Fruit fly (Drosophila melanogaster) whole organism, prepupa: Measurements from ENCODE around the gene Ssadh.

Experiments
- Blimp-1 ChIP-seq: fragments of 200-800 bp; sonication (Bioruptor generic); optimal IDR thresholded peaks from 3 replicates; lab custom pipeline; 2017; ENCODE audit warnings: missing biosample characterization, missing genetic modification characterization, mild to moderate bottlenecking, moderate library complexity, missing genetic modification reagents
- CG10631 ChIP-seq: fragments of 200-800 bp; sonication (Bioruptor generic); optimal IDR thresholded peaks from 2 replicates; lab custom pipeline; 2016; ENCODE audit warnings: missing biosample characterization, missing genetic modification characterization
- CG11294 ChIP-seq: fragments of 200-800 bp; sonication (Bioruptor generic); IDR thresholded peaks from 2 replicates; pipeline ENCODE4 v1.3.6; 2022; ENCODE audit warnings: missing biosample characterization, missing genetic modification characterization
- CG11762 ChIP-seq: fragments of 200-800 bp; sonication (Bioruptor generic); optimal IDR thresholded peaks from 3 replicates; lab custom pipeline; 2016; ENCODE audit warnings: missing biosample characterization, missing genetic modification characterization; ENCODE audit not compliant: insufficient read depth
- CG11902 ChIP-seq: fragments of 200-800 bp; sonication (Bioruptor generic); optimal IDR thresholded peaks from 3 replicates; lab custom pipeline; 2016; ENCODE audit warnings: missing biosample characterization, missing genetic modification characterization
- CG16779 ChIP-seq: fragments of 200-800 bp; sonication (Bioruptor generic); optimal IDR thresholded peaks from 3 replicates; lab custom pipeline; 2017; ENCODE audit warnings: missing biosample characterization, mild to moderate bottlenecking, missing genetic modification characterization
- CG3032 ChIP-seq: fragments of 200-800 bp; optimal IDR thresholded peaks from 2 replicates; lab custom pipeline; 2019; ENCODE audit warnings: missing biosample characterization, mild to moderate bottlenecking, missing genetic modification characterization, moderate library complexity
- CG32006 ChIP-seq: fragments of 200-800 bp; sonication (Bioruptor generic); optimal IDR thresholded peaks from 3 replicates; lab custom pipeline; 2017; ENCODE audit warnings: missing biosample characterization, mild to moderate bottlenecking, missing genetic modification characterization
- CG34406 ChIP-seq: fragments of 200-800 bp; sonication (Bioruptor generic); optimal IDR thresholded peaks from 3 replicates; lab custom pipeline; 2016; ENCODE audit warnings: missing biosample characterization, missing genetic modification characterization
- CG4318 ChIP-seq: fragments of 200-800 bp; sonication (Bioruptor generic); optimal IDR thresholded peaks from 3 replicates; lab custom pipeline; 2017; ENCODE audit warnings: missing biosample characterization, mild to moderate bottlenecking, missing genetic modification characterization
- CG6163 ChIP-seq: fragments of 200-800 bp; sonication (Bioruptor generic); IDR thresholded peaks from 3 replicates; pipeline ENCODE4 v1.3.6; 2022; ENCODE audit warnings: missing biosample characterization, missing genetic modification characterization
- CG6276 ChIP-seq: fragments of 200-800 bp; sonication (Bioruptor generic); optimal IDR thresholded peaks from 2 replicates; lab custom pipeline; 2017; ENCODE audit warnings: missing biosample characterization, mild to moderate bottlenecking, missing genetic modification characterization
- CG6792 ChIP-seq: fragments of 200-800 bp; sonication (Bioruptor generic); optimal IDR thresholded peaks from 3 replicates; lab custom pipeline; 2016; ENCODE audit warnings: missing biosample characterization, missing genetic modification characterization
- CG7368 ChIP-seq: fragments of 200-800 bp; sonication (Bioruptor generic); optimal IDR thresholded peaks from 3 replicates; lab custom pipeline; 2016; ENCODE audit warnings: missing biosample characterization, missing genetic modification characterization
- CG8119 ChIP-seq: fragments of 200-800 bp; sonication (Bioruptor generic); IDR thresholded peaks from 3 replicates; pipeline ENCODE4 v1.3.6; 2022; ENCODE audit warnings: missing biosample characterization, missing genetic modification characterization
- CG8319 ChIP-seq: fragments of 200-800 bp; sonication (Bioruptor generic); optimal IDR thresholded peaks from 3 replicates; lab custom pipeline; 2016; ENCODE audit warnings: missing biosample characterization, missing genetic modification characterization
- CG8632 ChIP-seq: fragments of 200-800 bp; sonication (Bioruptor generic); optimal IDR thresholded peaks from 3 replicates; lab custom pipeline; 2016; ENCODE audit warnings: missing biosample characterization, missing genetic modification characterization
- CG9139 ChIP-seq: fragments of 200-800 bp; sonication (Bioruptor generic); optimal IDR thresholded peaks from 3 replicates; lab custom pipeline; 2017; ENCODE audit warnings: missing biosample characterization, mild to moderate bottlenecking, missing genetic modification characterization
- Eip75B ChIP-seq: fragments of 200-800 bp; sonication (Bioruptor generic); optimal IDR thresholded peaks from 3 replicates; lab custom pipeline; 2016; ENCODE audit warnings: missing biosample characterization, missing genetic modification characterization
- Ets96B ChIP-seq: fragments of 200-800 bp; optimal IDR thresholded peaks from 2 replicates; lab custom pipeline; 2019; ENCODE audit warnings: missing biosample characterization, mild to moderate bottlenecking, missing genetic modification characterization, moderate library complexity
- Gug ChIP-seq: fragments of 200-800 bp; sonication (Bioruptor generic); IDR thresholded peaks from 2 replicates; pipeline ENCODE4 v1.3.6; 2022; ENCODE audit warnings: missing biosample characterization, missing genetic modification characterization
- Hr39 ChIP-seq: fragments of 200-800 bp; sonication (Bioruptor generic); optimal IDR thresholded peaks from 2 replicates; lab custom pipeline; 2016; ENCODE audit warnings: missing biosample characterization, missing genetic modification characterization
- Hr4 ChIP-seq: fragments of 200-800 bp; sonication (Bioruptor generic); optimal IDR thresholded peaks from 3 replicates; lab custom pipeline; 2016; ENCODE audit warnings: missing biosample characterization, missing genetic modification characterization
- Lpt ChIP-seq: fragments of 200-800 bp; sonication (Bioruptor generic); optimal IDR thresholded peaks from 3 replicates; lab custom pipeline; 2016; ENCODE audit warnings: missing biosample characterization, missing genetic modification characterization
- Met ChIP-seq: fragments of 200-800 bp; sonication (Bioruptor generic); optimal IDR thresholded peaks from 3 replicates; lab custom pipeline; 2016; ENCODE audit warnings: missing biosample characterization, missing genetic modification characterization
- OdsH ChIP-seq: fragments of 200-800 bp; sonication (Bioruptor generic); optimal IDR thresholded peaks from 3 replicates; lab custom pipeline; 2016; ENCODE audit warnings: missing biosample characterization, missing genetic modification characterization
- Sox14 ChIP-seq: fragments of 200-800 bp; sonication (Bioruptor generic); optimal IDR thresholded peaks from 3 replicates; lab custom pipeline; 2016; ENCODE audit warnings: missing biosample characterization, missing genetic modification characterization
- achi ChIP-seq: fragments of 200-800 bp; sonication (Bioruptor generic); optimal IDR thresholded peaks from 3 replicates; lab custom pipeline; 2016; ENCODE audit warnings: missing biosample characterization, missing genetic modification characterization
- acj6 ChIP-seq: fragments of 200-800 bp; sonication (Bioruptor generic); optimal IDR thresholded peaks from 3 replicates; lab custom pipeline; 2016; ENCODE audit warnings: missing biosample characterization, missing genetic modification characterization
- cyc ChIP-seq: fragments of 200-800 bp; sonication (Bioruptor generic); optimal IDR thresholded peaks from 3 replicates; lab custom pipeline; 2016; ENCODE audit warnings: missing biosample characterization, missing genetic modification characterization
- dac ChIP-seq: fragments of 200-800 bp; sonication (Bioruptor generic); optimal IDR thresholded peaks from 2 replicates; lab custom pipeline; 2017; ENCODE audit warnings: missing biosample characterization, mild to moderate bottlenecking, missing genetic modification characterization
- dsx ChIP-seq: fragments of 200-800 bp; optimal IDR thresholded peaks from 3 replicates; lab custom pipeline; 2019; ENCODE audit warnings: missing biosample characterization, mild to moderate bottlenecking, missing genetic modification characterization, moderate library complexity; ENCODE audit not compliant: poor library complexity, severe bottlenecking
- eg ChIP-seq: fragments of 200-800 bp; sonication (Bioruptor generic); IDR thresholded peaks from 3 replicates; pipeline ENCODE4 v1.3.6; 2022; ENCODE audit warnings: missing biosample characterization, missing genetic modification characterization
- esn ChIP-seq: fragments of 200-800 bp; sonication (Bioruptor generic); optimal IDR thresholded peaks from 2 replicates; lab custom pipeline; 2016; ENCODE audit warnings: missing biosample characterization, mild to moderate bottlenecking, missing genetic modification characterization, moderate library complexity
- fd59A ChIP-seq: fragments of 200-800 bp; sonication (Bioruptor generic); optimal IDR thresholded peaks from 2 replicates; lab custom pipeline; 2017; ENCODE audit warnings: missing biosample characterization, mild to moderate bottlenecking, missing genetic modification characterization, missing genetic modification reagents
- fd85E ChIP-seq: fragments of 200-800 bp; sonication (Bioruptor generic); optimal IDR thresholded peaks from 3 replicates; lab custom pipeline; 2016; ENCODE audit warnings: missing biosample characterization, missing genetic modification characterization
- fkh ChIP-seq: fragments of 200-800 bp; sonication (Bioruptor generic); optimal IDR thresholded peaks from 3 replicates; lab custom pipeline; 2017; ENCODE audit warnings: missing biosample characterization, mild to moderate bottlenecking, missing genetic modification characterization, moderate library complexity
- lz ChIP-seq: fragments of 200-800 bp; sonication (Bioruptor generic); optimal IDR thresholded peaks from 3 replicates; lab custom pipeline; 2016; ENCODE audit warnings: missing biosample characterization, missing genetic modification characterization
- net ChIP-seq: fragments of 200-800 bp; sonication (Bioruptor generic); optimal IDR thresholded peaks from 3 replicates; lab custom pipeline; 2016; ENCODE audit warnings: missing biosample characterization, missing genetic modification characterization
- pdm3 ChIP-seq: fragments of 200-800 bp; sonication (Bioruptor generic); optimal IDR thresholded peaks from 3 replicates; lab custom pipeline; 2016; ENCODE audit warnings: missing biosample characterization, missing genetic modification characterization
- salr ChIP-seq, 2 experiments: fragments of 200-800 bp; sonication (Bioruptor generic); optimal IDR thresholded peaks; 3 replicates each; lab custom pipeline; 2016 to 2018; ENCODE audit warnings: missing biosample characterization in 2 of 2, missing genetic modification characterization in 2 of 2, mild to moderate bottlenecking in 1 of 2
- spab ChIP-seq: fragments of 200-800 bp; sonication (Bioruptor generic); optimal IDR thresholded peaks from 2 replicates; lab custom pipeline; 2017; ENCODE audit warnings: missing biosample characterization, mild to moderate bottlenecking, missing genetic modification characterization, missing genetic modification reagents
- ss ChIP-seq, 2 experiments: fragments of 200-800 bp; sonication (Bioruptor generic); optimal IDR thresholded peaks; 2 replicates in 1 of 2; 3 replicates in 1 of 2; lab custom pipeline; 2017 to 2018; ENCODE audit warnings: mild to moderate bottlenecking in 2 of 2, missing biosample characterization in 2 of 2, missing genetic modification characterization in 2 of 2, moderate library complexity in 1 of 2
- svp ChIP-seq: fragments of 200-800 bp; sonication (Bioruptor generic); peaks from one replicate; lab custom pipeline; 2016; ENCODE audit warnings: missing biosample characterization, missing genetic modification characterization
- topi ChIP-seq: fragments of 200-800 bp; sonication (Bioruptor generic); optimal IDR thresholded peaks from 3 replicates; lab custom pipeline; 2016; ENCODE audit warnings: missing biosample characterization, missing genetic modification characterization
- vri ChIP-seq: fragments of 200-800 bp; sonication (Bioruptor generic); optimal IDR thresholded peaks from 3 replicates; lab custom pipeline; 2016; ENCODE audit warnings: missing biosample characterization, mild to moderate bottlenecking, missing genetic modification characterization

The Ssadh gene

DNA sequence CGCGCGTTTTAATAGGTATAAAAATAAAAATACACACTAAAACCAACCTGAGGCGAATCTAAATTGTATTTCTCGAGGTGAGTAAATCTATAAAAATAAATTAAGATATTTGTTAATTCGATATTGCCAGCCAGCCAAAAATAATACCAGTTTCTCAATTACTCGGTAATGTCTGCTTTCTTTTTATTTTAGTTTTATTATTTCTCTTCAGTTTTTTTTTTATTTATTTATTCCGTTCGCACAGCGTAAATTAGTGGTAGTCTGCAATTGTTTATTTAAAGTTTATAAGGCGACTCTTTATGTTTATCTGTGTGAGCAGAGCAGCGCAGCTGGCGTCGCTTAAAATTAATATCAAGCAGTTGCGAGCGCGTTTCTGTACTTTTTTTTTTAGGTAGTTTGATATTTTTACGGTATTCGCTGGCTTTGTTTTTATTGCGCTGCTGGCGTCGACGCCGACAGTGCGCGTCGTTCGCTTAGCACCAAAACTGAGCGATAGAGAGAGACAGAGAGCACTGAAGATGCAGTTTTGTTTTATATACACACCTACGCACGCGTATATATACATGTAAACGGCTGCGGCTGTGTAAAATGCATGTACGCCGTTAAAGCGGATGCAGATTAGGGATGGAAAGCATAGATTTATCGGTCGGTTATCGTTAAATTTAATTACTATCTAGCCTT is 21.0 kb upstream of the Ssadh start (continued):
- no peak for TF ChIP-seq acj6 (GFP tag; lab: Kevin White, UChicago)
- peak; percentile 78 for TF ChIP-seq CG8119 (GFP tag; lab: Robert Waterston, UW)
- peak; percentile 16 for TF ChIP-seq cyc (GFP tag; lab: Kevin White, UChicago)
- TF ChIP-seq CG6163 (GFP tag; lab: Robert Waterston, UW) = peak; percentile 83
- no peak for TF ChIP-seq CG4318 (GFP tag; lab: Kevin White, UChicago)
- TF ChIP-seq CG11902 (GFP tag; lab: Kevin White, UChicago) = no peak
- peak; percentile 26 for TF ChIP-seq OdsH (GFP tag; lab: Kevin White, UChicago)
- TF ChIP-seq svp (GFP tag; lab: Kevin White, UChicago) = peak; percentile 73
- TF ChIP-seq Hr39 (GFP tag; lab: Kevin White, UChicago) = peak; percentile 35
- TF ChIP-seq fd85E = no peak
- peak; percentile 40 for TF ChIP-seq esn
- peak; percentile 46 for TF ChIP-seq Gug (GFP tag; lab: Robert Waterston, UW)
- TF ChIP-seq achi = peak; percentile 39
- TF ChIP-seq lz (GFP tag; lab: Kevin White, UChicago) = peak; percentile 46
- TF ChIP-seq CG10631 (GFP tag; lab: Kevin White, UChicago) = no peak
- TF ChIP-seq eg (GFP tag; lab: Robert Waterston, UW) = peak; percentile 78; the same call in 2 of the 3 replicates
- peak; percentile 43 for TF ChIP-seq pdm3 (GFP tag; lab: Kevin White, UChicago)
- no peak for TF ChIP-seq Eip75B
- TF ChIP-seq CG9139 (GFP tag; lab: Kevin White, UChicago) = peak; percentile 53
- TF ChIP-seq spab (GFP tag; lab: Kevin White, UChicago) = peak; percentile 38
- TF ChIP-seq Lpt (GFP tag; lab: Kevin White, UChicago) = peak; percentile 65
- peak; percentile 33 for TF ChIP-seq Hr4 (GFP tag; lab: Kevin White, UChicago)
- peak; percentile 22 for TF ChIP-seq CG7368 (GFP tag; lab: Kevin White, UChicago)
- TF ChIP-seq fkh = peak; percentile 72
- peak; percentile 45 for TF ChIP-seq net (GFP tag; lab: Kevin White, UChicago)
- TF ChIP-seq CG32006 = peak; percentile 46
- TF ChIP-seq CG8319 = peak; percentile 43
- TF ChIP-seq CG3032 (tag; lab: Kevin White, UChicago) = peak; percentile 64
- TF ChIP-seq Sox14 (GFP tag; lab: Kevin White, UChicago) = peak; percentile 43
- 0 out of 2 replicates have a peak, but pooled peaks have one; percentile 13 for TF ChIP-seq CG11294 (GFP tag; lab: Robert Waterston, UW)
- TF ChIP-seq CG16779 (tag; lab: Kevin White, UChicago) = peak; percentile 19
- TF ChIP-seq CG8632 (GFP tag; lab: Kevin White, UChicago) = no peak
- peak; percentile 66 for TF ChIP-seq Ets96B (tag; lab: Kevin White, UChicago)

DNA sequence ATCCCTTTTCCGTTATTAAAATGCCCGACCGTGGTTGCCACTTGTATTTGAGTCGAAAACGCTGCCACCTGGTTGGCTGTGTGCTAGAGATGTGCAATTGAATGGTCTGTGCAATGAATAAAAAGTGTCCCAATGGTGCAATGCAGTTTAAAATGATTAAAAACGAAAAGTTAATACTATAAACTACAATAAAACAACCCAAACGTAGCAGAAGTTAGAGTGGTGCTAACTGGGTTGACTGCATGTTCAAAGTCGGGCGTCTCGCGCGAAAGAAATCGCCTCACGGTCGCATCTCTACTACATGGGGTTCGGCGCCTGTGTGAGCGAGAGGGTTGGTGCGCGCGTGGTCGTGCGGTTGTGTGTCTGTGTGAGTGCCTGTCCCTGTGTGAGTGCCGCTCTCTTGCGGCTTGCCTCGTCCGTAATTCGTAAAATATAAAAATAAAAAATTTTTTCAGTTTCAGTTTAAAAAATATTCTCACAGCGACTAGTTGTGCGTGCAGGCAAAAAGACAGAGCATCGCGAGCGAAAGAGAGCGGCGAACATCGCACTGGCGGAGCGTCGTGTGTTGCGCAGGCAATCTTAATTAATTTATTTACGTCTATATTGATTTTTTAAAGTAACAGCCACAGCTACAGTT is 20.3 kb upstream of the Ssadh start:
- TF ChIP-seq ss (GFP tag; optimal IDR thresholded peaks at IDR 0.05; lab: Kevin White, UChicago) = peak; percentile 54 to 74
- peak; percentile 85 for TF ChIP-seq CG6792
- TF ChIP-seq CG6276 (GFP tag; lab: Kevin White, UChicago) = no peak
- TF ChIP-seq vri (GFP tag; lab: Kevin White, UChicago) = peak; percentile 48
- peak; percentile 39 for TF ChIP-seq Lpt (GFP tag; lab: Kevin White, UChicago)
- TF ChIP-seq Met (GFP tag; lab: Kevin White, UChicago) = peak; percentile 90
- TF ChIP-seq CG6163 (GFP tag; lab: Robert Waterston, UW) = peak; percentile 86
- peak; percentile 68 for TF ChIP-seq fd59A
- TF ChIP-seq dac (GFP tag; lab: Kevin White, UChicago) = peak; percentile 85
- TF ChIP-seq CG11762 (GFP tag; lab: Kevin White, UChicago) = peak; percentile 74
- peak; percentile 95 for TF ChIP-seq cyc (GFP tag; lab: Kevin White, UChicago)
- peak; percentile 92 for TF ChIP-seq CG10631 (GFP tag; lab: Kevin White, UChicago)
- peak; percentile 85 for TF ChIP-seq topi (GFP tag; lab: Kevin White, UChicago)
- TF ChIP-seq Gug (GFP tag; lab: Robert Waterston, UW) = peak; percentile 81
- peak; percentile 71 for TF ChIP-seq net (GFP tag; lab: Kevin White, UChicago)
- TF ChIP-seq fkh = peak; percentile 52
- peak; percentile 75 for TF ChIP-seq CG4318 (GFP tag; lab: Kevin White, UChicago)
- peak; percentile 81 for TF ChIP-seq CG32006
- peak; percentile 81 for TF ChIP-seq achi
- TF ChIP-seq Blimp-1 (GFP tag; lab: Kevin White, UChicago) = peak; percentile 68
- peak; percentile 47 for TF ChIP-seq dsx (GFP tag; lab: Kevin White, UChicago)
- TF ChIP-seq salr (GFP tag; optimal IDR thresholded peaks at IDR 0.05; lab: Kevin White, UChicago) = peak; percentile 58 to 76
- peak; percentile 73 for TF ChIP-seq CG34406 (GFP tag; lab: Kevin White, UChicago)
- TF ChIP-seq Hr4 (GFP tag; lab: Kevin White, UChicago) = peak; percentile 89
- peak; percentile 80 for TF ChIP-seq CG8319
- peak; percentile 89 for TF ChIP-seq CG11902 (GFP tag; lab: Kevin White, UChicago)
- peak; percentile 79 for TF ChIP-seq CG7368 (GFP tag; lab: Kevin White, UChicago)
